Fruit fly (Drosophila melanogaster): ENCODE results near the gene CG14626.

CG14626 gene

dm6 chrX:1184478-1184877 lies at the start of gene CG14626:
CG14626 (plus strand) TSS chrX:1184778.
- TF ChIP-seq CG7101 (tag; optimal IDR thresholded peaks at IDR 0.05), result no peak
- no peak for TF ChIP-seq CG12768 (GFP tag; optimal IDR thresholded peaks at IDR 0.05)
- no peak for TF ChIP-seq pad (GFP tag; optimal IDR thresholded peaks at IDR 0.05)
- TF ChIP-seq CG11617 (GFP tag; optimal IDR thresholded peaks at IDR 0.05), result no peak
- no peak for TF ChIP-seq cic (GFP tag; optimal IDR thresholded peaks at IDR 0.05)
- no peak for TF ChIP-seq toe (GFP tag; optimal IDR thresholded peaks at IDR 0.05)
- TF ChIP-seq Clk (GFP tag; optimal IDR thresholded peaks at IDR 0.05), result no peak
- TF ChIP-seq CG1620 (GFP tag; optimal IDR thresholded peaks at IDR 0.05), result no peak
- TF ChIP-seq CG7045 (GFP tag; optimal IDR thresholded peaks at IDR 0.05), result no peak
- no peak for TF ChIP-seq ovo (GFP tag; optimal IDR thresholded peaks at IDR 0.05)
- TF ChIP-seq bab1 (GFP tag; optimal IDR thresholded peaks at IDR 0.05), result no peak
- TF ChIP-seq Crg-1 (GFP tag; optimal IDR thresholded peaks at IDR 0.05), result no peak
- TF ChIP-seq cnc (optimal IDR thresholded peaks at IDR 0.05), result no peak
- TF ChIP-seq CG5204 (GFP tag; optimal IDR thresholded peaks at IDR 0.05), result no peak

dm6 chrX:1135006-1135376 lies 49.6 kb upstream of the CG14626 start:
- TF ChIP-seq Crg-1 (GFP tag; optimal IDR thresholded peaks at IDR 0.05) (no peak), CG33017 (tag; optimal IDR thresholded peaks at IDR 0.05) (no peak), Hr96 (GFP tag; optimal IDR thresholded peaks at IDR 0.05) (no peak), CG12768 (GFP tag; optimal IDR thresholded peaks at IDR 0.05) (no peak), CG1620 (GFP tag; optimal IDR thresholded peaks at IDR 0.05) (no peak), CG7101 (tag; optimal IDR thresholded peaks at IDR 0.05) (no peak), Clk (GFP tag; optimal IDR thresholded peaks at IDR 0.05) (no peak), tj (GFP tag; optimal IDR thresholded peaks at IDR 0.05) (no peak), kay (GFP tag; ENCODE audit: borderline replicate concordance) (no peak), CG7045 (GFP tag; optimal IDR thresholded peaks at IDR 0.05) (no peak), bab1 (GFP tag; optimal IDR thresholded peaks at IDR 0.05) (no peak), toe (GFP tag; optimal IDR thresholded peaks at IDR 0.05) (no peak), CG5204 (GFP tag; optimal IDR thresholded peaks at IDR 0.05) (no peak), pad (GFP tag; optimal IDR thresholded peaks at IDR 0.05) (no peak), ovo (GFP tag; optimal IDR thresholded peaks at IDR 0.05) (no peak), Mnt (GFP tag; optimal IDR thresholded peaks at IDR 0.05) (no peak), CG14711 (tag; optimal IDR thresholded peaks at IDR 0.05) (no peak), cic (GFP tag; optimal IDR thresholded peaks at IDR 0.05) (no peak), cnc (optimal IDR thresholded peaks at IDR 0.05) (no peak)

dm6 chrX:1142567-1143347 lies 41.8 kb upstream of the CG14626 start:
- TF ChIP-seq Mnt (GFP tag; optimal IDR thresholded peaks at IDR 0.05), result no peak
- TF ChIP-seq tj (GFP tag; optimal IDR thresholded peaks at IDR 0.05), result no peak
- no peak for TF ChIP-seq toe (GFP tag; optimal IDR thresholded peaks at IDR 0.05)
- TF ChIP-seq CG7101 (tag; optimal IDR thresholded peaks at IDR 0.05), result no peak
- no peak for TF ChIP-seq CG5204 (GFP tag; optimal IDR thresholded peaks at IDR 0.05)
- no peak for TF ChIP-seq Clk (GFP tag; optimal IDR thresholded peaks at IDR 0.05)
- no peak for TF ChIP-seq Hr96 (GFP tag; optimal IDR thresholded peaks at IDR 0.05)
- no peak for TF ChIP-seq CG33017 (tag; optimal IDR thresholded peaks at IDR 0.05)
- TF ChIP-seq Crg-1 (GFP tag; optimal IDR thresholded peaks at IDR 0.05), result no peak
- no peak for TF ChIP-seq ovo (GFP tag; optimal IDR thresholded peaks at IDR 0.05)
- no peak for TF ChIP-seq CG12768 (GFP tag; optimal IDR thresholded peaks at IDR 0.05)
- TF ChIP-seq CG14711 (tag; optimal IDR thresholded peaks at IDR 0.05), result no peak
- no peak for TF ChIP-seq cnc (optimal IDR thresholded peaks at IDR 0.05)
- TF ChIP-seq cic (GFP tag; optimal IDR thresholded peaks at IDR 0.05), result no peak
- no peak for TF ChIP-seq CG7045 (GFP tag; optimal IDR thresholded peaks at IDR 0.05)
- TF ChIP-seq kay (GFP tag; ENCODE audit: borderline replicate concordance), result no peak
- no peak for TF ChIP-seq bab1 (GFP tag; optimal IDR thresholded peaks at IDR 0.05)
- no peak for TF ChIP-seq CG11617 (GFP tag; optimal IDR thresholded peaks at IDR 0.05)
- no peak for TF ChIP-seq CG1620 (GFP tag; optimal IDR thresholded peaks at IDR 0.05)

dm6 chrX:1145344-1145743 lies 39.2 kb upstream of the CG14626 start, which contains the start of gene CG14628:
CG14628 (plus strand) TSS chrX:1145644.
- TF ChIP-seq CG33017 (tag; optimal IDR thresholded peaks at IDR 0.05), result no peak
- no peak for TF ChIP-seq CG7101 (tag; optimal IDR thresholded peaks at IDR 0.05)
- no peak for TF ChIP-seq ovo (GFP tag; optimal IDR thresholded peaks at IDR 0.05)
- no peak for TF ChIP-seq CG11617 (GFP tag; optimal IDR thresholded peaks at IDR 0.05)
- TF ChIP-seq Clk (GFP tag; optimal IDR thresholded peaks at IDR 0.05), result no peak
- TF ChIP-seq CG1620 (GFP tag; optimal IDR thresholded peaks at IDR 0.05), result no peak
- TF ChIP-seq cic (GFP tag; optimal IDR thresholded peaks at IDR 0.05), result no peak
- TF ChIP-seq Mnt (GFP tag; optimal IDR thresholded peaks at IDR 0.05), result no peak

- TF ChIP-seq pad (GFP tag; optimal IDR thresholded peaks at IDR 0.05), result peak; percentile 49
- TF ChIP-seq Mnt (GFP tag; optimal IDR thresholded peaks at IDR 0.05), result no peak
- TF ChIP-seq CG14711 (tag; optimal IDR thresholded peaks at IDR 0.05), result no peak
- no peak for TF ChIP-seq CG33017 (tag; optimal IDR thresholded peaks at IDR 0.05)
Observed at dm6 chrX:1161913-1162439, 22.6 kb upstream of the CG14626 start, which contains the start of gene eIF4E7. eIF4E7 (minus strand) TSS chrX:1162389.

- no peak for TF ChIP-seq Crg-1 (GFP tag; optimal IDR thresholded peaks at IDR 0.05)
- TF ChIP-seq pad (GFP tag; optimal IDR thresholded peaks at IDR 0.05), result peak; percentile 3
- TF ChIP-seq CG14711 (tag; optimal IDR thresholded peaks at IDR 0.05), result peak; percentile 46
- no peak for TF ChIP-seq CG12768 (GFP tag; optimal IDR thresholded peaks at IDR 0.05)
- no peak for TF ChIP-seq ovo (GFP tag; optimal IDR thresholded peaks at IDR 0.05)
- no peak for TF ChIP-seq CG33017 (tag; optimal IDR thresholded peaks at IDR 0.05)
- no peak for TF ChIP-seq Clk (GFP tag; optimal IDR thresholded peaks at IDR 0.05)
- TF ChIP-seq CG7101 (tag; optimal IDR thresholded peaks at IDR 0.05), result no peak
- no peak for TF ChIP-seq cnc (optimal IDR thresholded peaks at IDR 0.05)
- no peak for TF ChIP-seq Mnt (GFP tag; optimal IDR thresholded peaks at IDR 0.05)
- no peak for TF ChIP-seq CG11617 (GFP tag; optimal IDR thresholded peaks at IDR 0.05)
- TF ChIP-seq toe (GFP tag; optimal IDR thresholded peaks at IDR 0.05), result no peak
- no peak for TF ChIP-seq CG5204 (GFP tag; optimal IDR thresholded peaks at IDR 0.05)
- no peak for TF ChIP-seq CG7045 (GFP tag; optimal IDR thresholded peaks at IDR 0.05)
- TF ChIP-seq tj (GFP tag; optimal IDR thresholded peaks at IDR 0.05), result peak; percentile 95
- peak; percentile 45 for TF ChIP-seq kay (GFP tag; ENCODE audit: borderline replicate concordance)
- TF ChIP-seq Hr96 (GFP tag; optimal IDR thresholded peaks at IDR 0.05), result no peak
- peak; percentile 9 for TF ChIP-seq cic (GFP tag; optimal IDR thresholded peaks at IDR 0.05)
- TF ChIP-seq CG1620 (GFP tag; optimal IDR thresholded peaks at IDR 0.05), result no peak
- no peak for TF ChIP-seq bab1 (GFP tag; optimal IDR thresholded peaks at IDR 0.05)
Observed at dm6 chrX:1170117-1170878, 14.3 kb upstream of the CG14626 start, which contains the start of gene CG11378. CG11378 (plus strand) TSS chrX:1170828.

All from whole organism, adult.